Fruit fly (Drosophila melanogaster) whole organism, embryonic: ENCODE data around the gene CG34450.
A peak's percentile ranks its signal among the peaks of the same experiment; 100 is the strongest.

ENCODE experiments used
- Antp ChIP-seq: fragments of 200-800 bp; sonication (Bioruptor generic); optimal IDR thresholded peaks from 3 replicates; lab custom pipeline; 2016; ENCODE audit warnings: missing biosample characterization, missing genetic modification characterization
- CG10147 ChIP-seq: fragments of 200-800 bp; sonication (Bioruptor generic); optimal IDR thresholded peaks from 2 replicates; lab custom pipeline; 2019; ENCODE audit warnings: missing biosample characterization, mild to moderate bottlenecking, missing genetic modification characterization, moderate library complexity
- CG10462 ChIP-seq: fragments of 200-800 bp; sonication (Bioruptor generic); optimal IDR thresholded peaks from 2 replicates; lab custom pipeline; 2016; ENCODE audit warnings: missing biosample characterization, missing genetic modification characterization
- CG12769 ChIP-seq: fragments of 200-800 bp; sonication (Bioruptor generic); optimal IDR thresholded peaks from 2 replicates; lab custom pipeline; 2019; ENCODE audit warnings: missing biosample characterization, mild to moderate bottlenecking, missing genetic modification characterization, moderate library complexity
- CG13287 ChIP-seq: fragments of 200-800 bp; sonication (Bioruptor generic); IDR thresholded peaks from 2 replicates; pipeline ENCODE4 v1.3.6; 2022; ENCODE audit warnings: missing biosample characterization, missing genetic modification characterization; ENCODE audit not compliant: partially characterized antibody
- CG14710 ChIP-seq: fragments of 200-800 bp; sonication (Bioruptor generic); optimal IDR thresholded peaks from 3 replicates; lab custom pipeline; 2019; ENCODE audit warnings: missing biosample characterization, mild to moderate bottlenecking, missing genetic modification characterization, moderate library complexity
- CG15696 ChIP-seq: fragments of 200-800 bp; sonication (Bioruptor generic); optimal IDR thresholded peaks from 2 replicates; lab custom pipeline; 2019; ENCODE audit warnings: missing biosample characterization, mild to moderate bottlenecking, missing genetic modification characterization, moderate library complexity
- CG1603 ChIP-seq: fragments of 200-800 bp; sonication (Bioruptor generic); optimal IDR thresholded peaks from 2 replicates; lab custom pipeline; 2019; ENCODE audit warnings: missing biosample characterization, mild to moderate bottlenecking, missing genetic modification characterization, moderate library complexity
- CG16779 ChIP-seq: fragments of 200-800 bp; sonication (Bioruptor generic); IDR thresholded peaks from 2 replicates; pipeline ENCODE4 v1.3.6; 2022; ENCODE audit warnings: missing biosample characterization, missing genetic modification characterization
- CG16815 ChIP-seq: fragments of 200-800 bp; sonication (Bioruptor generic); optimal IDR thresholded peaks from 3 replicates; lab custom pipeline; 2017; ENCODE audit warnings: missing biosample characterization, mild to moderate bottlenecking, missing genetic modification characterization
- CG17829 ChIP-seq: fragments of 200-800 bp; optimal IDR thresholded peaks from 2 replicates; lab custom pipeline; 2019; ENCODE audit warnings: missing biosample characterization, mild to moderate bottlenecking, missing genetic modification characterization, moderate library complexity
- CG2202 ChIP-seq: fragments of 200-800 bp; sonication (Bioruptor generic); optimal IDR thresholded peaks from 2 replicates; lab custom pipeline; 2018; ENCODE audit warnings: missing biosample characterization, mild to moderate bottlenecking, missing genetic modification characterization
- CG30020 ChIP-seq: fragments of 200-800 bp; optimal IDR thresholded peaks from 2 replicates; lab custom pipeline; 2019; ENCODE audit warnings: missing biosample characterization, mild to moderate bottlenecking, missing genetic modification characterization, moderate library complexity
- CG31224 ChIP-seq: fragments of 200-800 bp; sonication (Bioruptor generic); IDR thresholded peaks from 2 replicates; pipeline ENCODE4 v1.3.6; 2022; ENCODE audit warnings: missing biosample characterization, missing genetic modification characterization
- CG31441 ChIP-seq: fragments of 200-800 bp; sonication (Bioruptor generic); IDR thresholded peaks from 2 replicates; pipeline ENCODE4 v1.3.6; 2022; ENCODE audit warnings: missing biosample characterization, missing genetic modification characterization
- CG34422 ChIP-seq: fragments of 200-800 bp; sonication (Bioruptor generic); IDR thresholded peaks from 3 replicates; pipeline ENCODE4 v1.3.6; 2022; ENCODE audit warnings: missing biosample characterization, missing genetic modification characterization
- CG4360 ChIP-seq: fragments of 200-800 bp; sonication (Bioruptor generic); IDR thresholded peaks from 2 replicates; pipeline ENCODE4 v1.3.6; 2022; ENCODE audit warnings: missing biosample characterization, missing genetic modification characterization
- CG7839 ChIP-seq: fragments of 200-800 bp; sonication (Bioruptor generic); optimal IDR thresholded peaks from 3 replicates; lab custom pipeline; 2018; ENCODE audit warnings: missing biosample characterization, mild to moderate bottlenecking, missing genetic modification characterization, moderate library complexity
- CG8089 ChIP-seq: fragments of 200-800 bp; sonication (Bioruptor generic); optimal IDR thresholded peaks from 3 replicates; lab custom pipeline; 2016; ENCODE audit warnings: missing biosample characterization, missing genetic modification characterization
- Dip2 ChIP-seq: fragments of 200-800 bp; sonication (Bioruptor generic); IDR thresholded peaks from 2 replicates; pipeline ENCODE4 v1.3.6; 2022; ENCODE audit warnings: missing biosample characterization, missing genetic modification characterization
- E2f2 ChIP-seq: fragments of 200-800 bp; sonication (Bioruptor generic); IDR thresholded peaks from 2 replicates; pipeline ENCODE4 v1.3.6; 2022; ENCODE audit warnings: missing biosample characterization, missing genetic modification characterization
- Hey ChIP-seq: fragments of 200-800 bp; sonication (Bioruptor generic); optimal IDR thresholded peaks from 3 replicates; lab custom pipeline; 2018; ENCODE audit warnings: missing biosample characterization, mild to moderate bottlenecking, missing genetic modification characterization
- Hmr ChIP-seq: fragments of 200-800 bp; sonication (Bioruptor generic); optimal IDR thresholded peaks from 3 replicates; lab custom pipeline; 2017; ENCODE audit warnings: mild to moderate bottlenecking, missing biosample characterization, missing genetic modification reagents, missing genetic modification characterization
- Hr51 ChIP-seq, 2 experiments: fragments of 200-800 bp; sonication (Bioruptor generic); optimal IDR thresholded peaks; 2 replicates in 1 of 2; 3 replicates in 1 of 2; lab custom pipeline; 2016 to 2018; ENCODE audit warnings: missing biosample characterization in 2 of 2, missing genetic modification characterization in 2 of 2, mild to moderate bottlenecking in 1 of 2, moderate library complexity in 1 of 2
- Hsf ChIP-seq: fragments of 200-800 bp; sonication (Bioruptor generic); optimal IDR thresholded peaks from 3 replicates; lab custom pipeline; 2016; ENCODE audit warnings: missing biosample characterization, missing genetic modification characterization
- Jarid2 ChIP-seq: fragments of 200-800 bp; sonication (Bioruptor generic); optimal IDR thresholded peaks from 3 replicates; lab custom pipeline; 2017; ENCODE audit warnings: mild to moderate bottlenecking, missing biosample characterization, missing genetic modification reagents, missing genetic modification characterization
- Med ChIP-seq: fragments of 200-800 bp; sonication (Bioruptor generic); peaks from one replicate; lab custom pipeline; 2016; ENCODE audit warnings: missing biosample characterization, missing genetic modification characterization, mild to moderate bottlenecking, inconsistent platforms, moderate library complexity
- NK7.1 ChIP-seq: fragments of 200-800 bp; sonication (Bioruptor generic); optimal IDR thresholded peaks from 3 replicates; lab custom pipeline; 2016; ENCODE audit warnings: missing biosample characterization, missing genetic modification characterization
- Opbp ChIP-seq: fragments of 200-800 bp; sonication (Bioruptor generic); IDR thresholded peaks from 3 replicates; pipeline ENCODE4 v1.3.6; 2022; ENCODE audit warnings: missing biosample characterization, missing genetic modification characterization; ENCODE audit not compliant: partially characterized antibody
- Usf ChIP-seq: fragments of 200-800 bp; sonication (Bioruptor generic); optimal IDR thresholded peaks from 2 replicates; lab custom pipeline; 2017; ENCODE audit warnings: missing genotype, missing biosample characterization, missing genetic modification characterization
- Vsx1 ChIP-seq: fragments of 200-800 bp; sonication (Bioruptor generic); optimal IDR thresholded peaks from 2 replicates; lab custom pipeline; 2017; ENCODE audit warnings: missing biosample characterization, mild to moderate bottlenecking, missing genetic modification characterization, missing genetic modification reagents
- chn ChIP-seq: fragments of 200-800 bp; sonication (Bioruptor generic); optimal IDR thresholded peaks from 2 replicates; lab custom pipeline; 2016; ENCODE audit warnings: missing biosample characterization, missing genetic modification characterization
- corto ChIP-seq: fragments of 200-800 bp; sonication (Bioruptor generic); optimal IDR thresholded peaks from 2 replicates; lab custom pipeline; 2016; ENCODE audit warnings: missing biosample characterization, mild to moderate bottlenecking, missing genetic modification characterization, moderate library complexity
- crol ChIP-seq: fragments of 200-800 bp; sonication (Bioruptor generic); IDR thresholded peaks from 2 replicates; pipeline ENCODE4 v1.3.6; 2022; ENCODE audit warnings: missing biosample characterization, missing genetic modification characterization
- dan ChIP-seq: fragments of 200-800 bp; sonication (Bioruptor generic); IDR thresholded peaks from 2 replicates; pipeline ENCODE4 v1.3.6; 2022; ENCODE audit warnings: missing biosample characterization, missing genetic modification characterization
- esg ChIP-seq: fragments of 200-800 bp; sonication (Bioruptor generic); conservative IDR thresholded peaks from 2 replicates; pipeline ENCODE4 v1.3.6; 2022; ENCODE audit warnings: missing biosample characterization, missing genetic modification characterization
- gsb-n ChIP-seq: fragments of 200-800 bp; sonication (Bioruptor generic); optimal IDR thresholded peaks from 3 replicates; lab custom pipeline; 2018; ENCODE audit warnings: missing biosample characterization, mild to moderate bottlenecking, missing genetic modification characterization
- hbn ChIP-seq: fragments of 200-800 bp; sonication (Bioruptor generic); IDR thresholded peaks from 2 replicates; pipeline ENCODE4 v1.3.6; 2022; ENCODE audit warnings: missing biosample characterization, missing genetic modification characterization; ENCODE audit not compliant: partially characterized antibody
- mirr ChIP-seq: fragments of 200-800 bp; sonication (Bioruptor generic); optimal IDR thresholded peaks from 3 replicates; lab custom pipeline; 2018; ENCODE audit warnings: missing biosample characterization, mild to moderate bottlenecking, missing genetic modification characterization
- nerfin-1 ChIP-seq: fragments of 200-800 bp; sonication (Bioruptor generic); optimal IDR thresholded peaks from 3 replicates; lab custom pipeline; 2019; ENCODE audit warnings: missing biosample characterization, mild to moderate bottlenecking, missing genetic modification characterization, moderate library complexity
- oc ChIP-seq: fragments of 200-800 bp; sonication (Bioruptor generic); optimal IDR thresholded peaks from 2 replicates; lab custom pipeline; 2018; ENCODE audit warnings: missing biosample characterization, mild to moderate bottlenecking, missing genetic modification characterization, moderate library complexity
- otp ChIP-seq: fragments of 200-800 bp; sonication (Bioruptor generic); IDR thresholded peaks from 3 replicates; pipeline ENCODE4, ENCODE4 v1.3.6; 2022; ENCODE audit warnings: missing biosample characterization, missing genetic modification characterization
- slbo ChIP-seq: fragments of 200-800 bp; sonication (Bioruptor generic); IDR thresholded peaks from 2 replicates; pipeline ENCODE4 v1.3.6; 2022; ENCODE audit warnings: missing biosample characterization, missing genetic modification characterization
- tgo ChIP-seq: fragments of 200-800 bp; sonication (Bioruptor generic); IDR thresholded peaks from 3 replicates; pipeline ENCODE4 v1.3.6; 2022; ENCODE audit warnings: missing biosample characterization, missing genetic modification characterization
- trem ChIP-seq: fragments of 200-800 bp; optimal IDR thresholded peaks from 3 replicates; lab custom pipeline; 2019; ENCODE audit warnings: missing biosample characterization, mild to moderate bottlenecking, missing genetic modification characterization, moderate library complexity
- twi ChIP-seq: fragments of 200-800 bp; optimal IDR thresholded peaks from 2 replicates; lab custom pipeline; 2019; ENCODE audit warnings: missing biosample characterization, mild to moderate bottlenecking, missing genetic modification characterization, moderate library complexity

Gene CG34450

dm6 chrX:9347767-9348166, 17.5 kb upstream of the CG34450 start:
- no peak for TF ChIP-seq Hr51 (GFP tag; optimal IDR thresholded peaks at IDR 0.05; lab: Kevin White, UChicago)

DNA sequence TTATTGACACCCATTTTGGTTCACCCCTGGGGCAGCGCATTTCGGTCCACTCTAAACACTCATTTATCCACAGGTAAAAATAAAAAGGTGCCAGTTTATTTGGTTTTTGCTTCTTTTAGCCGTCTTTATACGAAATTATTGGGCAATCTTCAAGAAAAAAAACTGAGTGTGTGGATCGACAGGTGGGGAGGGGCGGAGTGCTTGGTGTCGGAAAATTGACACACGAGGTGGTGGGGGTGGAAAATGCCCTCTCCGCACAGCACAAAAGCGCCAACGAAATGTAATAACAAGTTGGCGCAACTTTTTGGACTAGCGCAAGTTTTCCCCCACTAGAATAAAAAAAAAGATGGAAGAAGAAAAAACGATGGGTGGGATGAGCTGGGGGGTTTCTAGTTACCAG, 15.2 kb upstream of the CG34450 start:
- no peak for TF ChIP-seq CG8089 (GFP tag; lab: Kevin White, UChicago)
- no peak for TF ChIP-seq Vsx1 (GFP tag; lab: Kevin White, UChicago)
- TF ChIP-seq gsb-n, result no peak
- peak; percentile 53 for TF ChIP-seq Med (GFP tag; lab: Kevin White, UChicago)
- peak; percentile 19; the same call in 1 of the 2 replicates for TF ChIP-seq slbo (GFP tag; lab: Robert Waterston, UW)
- no peak for TF ChIP-seq CG2202 (tag; lab: Kevin White, UChicago)
- no peak for TF ChIP-seq CG17829
- peak; percentile 67 for TF ChIP-seq crol (GFP tag; lab: Robert Waterston, UW)
- TF ChIP-seq dan (GFP tag; lab: Robert Waterston, UW), result no peak
- TF ChIP-seq Dip2 (GFP tag; lab: Robert Waterston, UW), result no peak
- TF ChIP-seq otp (GFP tag; lab: Robert Waterston, UW), result no peak
- no peak for TF ChIP-seq CG16815 (GFP tag; lab: Kevin White, UChicago)
- peak; percentile 28 for TF ChIP-seq CG12769 (tag; lab: Kevin White, UChicago)
- no peak for TF ChIP-seq esg
- TF ChIP-seq, all 482 proteins: peak for 4

dm6 chrX:9344482-9345106, 14.3 kb upstream of the CG34450 start:
- TF ChIP-seq CG30020 (tag; lab: Kevin White, UChicago), result no peak
- TF ChIP-seq CG31224 (GFP tag; lab: Robert Waterston, UW), result no peak
- peak; percentile 79 for TF ChIP-seq CG7839 (tag; lab: Kevin White, UChicago)
- TF ChIP-seq CG4360 (GFP tag; lab: Robert Waterston, UW), result no peak
- TF ChIP-seq CG34422, result 0 out of 3 replicates have a peak, but pooled peaks have one; percentile 23
- no peak for TF ChIP-seq trem
- TF ChIP-seq Opbp (GFP tag; lab: Robert Waterston, UW), result no peak
- peak; percentile 44 for TF ChIP-seq Hsf (GFP tag; lab: Kevin White, UChicago)
- TF ChIP-seq CG10147, result peak; percentile 74
- peak; percentile 79 for TF ChIP-seq Hmr (GFP tag; lab: Kevin White, UChicago)
- peak; percentile 55 for TF ChIP-seq Usf
- peak; percentile 12 for TF ChIP-seq nerfin-1 (tag; lab: Kevin White, UChicago)
- no peak for TF ChIP-seq hbn (GFP tag; lab: Robert Waterston, UW)
- no peak for TF ChIP-seq CG14710 (tag; lab: Kevin White, UChicago)
- TF ChIP-seq CG15696 (tag; lab: Kevin White, UChicago), result no peak
- TF ChIP-seq twi (tag; lab: Kevin White, UChicago), result no peak
- TF ChIP-seq Jarid2 (GFP tag; lab: Kevin White, UChicago), result no peak
- no peak for TF ChIP-seq dan (GFP tag; lab: Robert Waterston, UW)
- peak; percentile 37; the same call in 1 of the 2 replicates for TF ChIP-seq CG31441
- TF ChIP-seq corto, result peak; percentile 29
- TF ChIP-seq Antp (GFP tag; lab: Kevin White, UChicago), result peak; percentile 35
- TF ChIP-seq NK7.1 (GFP tag; lab: Kevin White, UChicago), result peak; percentile 2
- TF ChIP-seq mirr, result peak; percentile 9
- no peak for TF ChIP-seq gsb-n
- no peak for TF ChIP-seq CG16779 (GFP tag; lab: Robert Waterston, UW)
- peak; percentile 6 for TF ChIP-seq CG1603
- no peak for TF ChIP-seq oc (tag; lab: Kevin White, UChicago)
- peak; percentile 21; the same call in 1 of the 3 replicates for TF ChIP-seq tgo
- no peak for TF ChIP-seq chn (GFP tag; lab: Kevin White, UChicago)
- no peak for TF ChIP-seq CG10462 (GFP tag; lab: Kevin White, UChicago)
- no peak for TF ChIP-seq CG13287 (GFP tag; lab: Robert Waterston, UW)
- TF ChIP-seq Hey (tag; lab: Kevin White, UChicago), result no peak
- 0 out of 2 replicates have a peak, but pooled peaks have one; percentile 17 for TF ChIP-seq E2f2 (GFP tag; lab: Robert Waterston, UW)
